Fruit fly (Drosophila melanogaster) whole organism, embryonic: ENCODE measurements around the gene MESK4.

ENCODE experiments used
- Abd-B ChIP-seq: fragments of 200-800 bp; sonication (Bioruptor generic); optimal IDR thresholded peaks from 2 replicates; lab custom pipeline; 2018; ENCODE audit warnings: missing biosample characterization, mild to moderate bottlenecking, missing genetic modification characterization, moderate library complexity
- Awh ChIP-seq: fragments of 200-800 bp; sonication (Bioruptor generic); IDR thresholded peaks from 2 replicates; pipeline ENCODE4, ENCODE4 v1.3.6; 2022; ENCODE audit warnings: missing biosample characterization, missing genetic modification characterization
- B-H1 ChIP-seq: fragments of 200-800 bp; sonication (Bioruptor generic); IDR thresholded peaks from 3 replicates; pipeline ENCODE4 v1.3.6; 2022; ENCODE audit warnings: missing biosample characterization, missing genetic modification characterization
- CG10267 ChIP-seq: fragments of 200-800 bp; sonication (Bioruptor generic); optimal IDR thresholded peaks from 2 replicates; lab custom pipeline; 2018; ENCODE audit warnings: missing biosample characterization, mild to moderate bottlenecking, missing genetic modification characterization, moderate library complexity
- CG10543 ChIP-seq: fragments of 200-800 bp; sonication (Bioruptor generic); optimal IDR thresholded peaks from 3 replicates; lab custom pipeline; 2017; ENCODE audit warnings: missing biosample characterization, mild to moderate bottlenecking, missing genetic modification characterization, moderate library complexity
- CG12744 ChIP-seq: fragments of 200-800 bp; sonication (Bioruptor generic); optimal IDR thresholded peaks from 2 replicates; lab custom pipeline; 2016; ENCODE audit warnings: missing biosample characterization, missing genetic modification characterization
- CG13775 ChIP-seq: fragments of 200-800 bp; sonication (Bioruptor generic); optimal IDR thresholded peaks from 3 replicates; lab custom pipeline; 2017; ENCODE audit warnings: missing biosample characterization, mild to moderate bottlenecking, missing genetic modification characterization
- CG14014 ChIP-seq: fragments of 200-800 bp; sonication (Bioruptor generic); IDR thresholded peaks from 2 replicates; pipeline ENCODE4 v1.3.6; 2022; ENCODE audit warnings: missing biosample characterization, missing genetic modification characterization
- CG15514 ChIP-seq: fragments of 200-800 bp; sonication (Bioruptor generic); optimal IDR thresholded peaks from 3 replicates; lab custom pipeline; 2017; ENCODE audit warnings: missing biosample characterization, missing genetic modification characterization, mild to moderate bottlenecking, moderate library complexity, missing genetic modification reagents
- CG15601 ChIP-seq: fragments of 200-800 bp; sonication (Bioruptor generic); optimal IDR thresholded peaks from 3 replicates; lab custom pipeline; 2019; ENCODE audit warnings: missing biosample characterization, mild to moderate bottlenecking, missing genetic modification characterization, moderate library complexity
- CG1603 ChIP-seq: fragments of 200-800 bp; sonication (Bioruptor generic); optimal IDR thresholded peaks from 2 replicates; lab custom pipeline; 2019; ENCODE audit warnings: missing biosample characterization, mild to moderate bottlenecking, missing genetic modification characterization, moderate library complexity
- CG17802 ChIP-seq: fragments of 200-800 bp; sonication (Bioruptor generic); optimal IDR thresholded peaks from 2 replicates; lab custom pipeline; 2018; ENCODE audit warnings: missing biosample characterization, mild to moderate bottlenecking, missing genetic modification characterization, moderate library complexity
- CG18599 ChIP-seq: fragments of 200-800 bp; sonication (Bioruptor generic); optimal IDR thresholded peaks from 3 replicates; lab custom pipeline; 2017; ENCODE audit warnings: missing biosample characterization, missing genetic modification characterization, mild to moderate bottlenecking, moderate library complexity, missing genetic modification reagents
- CG2116 ChIP-seq: fragments of 200-800 bp; sonication (Bioruptor generic); optimal IDR thresholded peaks from 3 replicates; lab custom pipeline; 2018; ENCODE audit warnings: missing biosample characterization, mild to moderate bottlenecking, missing genetic modification characterization
- CG2129 ChIP-seq: fragments of 200-800 bp; sonication (Bioruptor generic); IDR thresholded peaks from 2 replicates; pipeline ENCODE4 v1.3.6; 2022; ENCODE audit warnings: missing biosample characterization, missing genetic modification characterization; ENCODE audit not compliant: partially characterized antibody
- CG2712 ChIP-seq: fragments of 200-800 bp; optimal IDR thresholded peaks from 3 replicates; lab custom pipeline; 2019; ENCODE audit warnings: missing biosample characterization, mild to moderate bottlenecking, missing genetic modification characterization, moderate library complexity
- CG32772 ChIP-seq: fragments of 200-800 bp; sonication (Bioruptor generic); IDR thresholded peaks from 2 replicates; pipeline ENCODE4 v1.3.6; 2022; ENCODE audit warnings: missing biosample characterization, missing genetic modification characterization
- CG34422 ChIP-seq: fragments of 200-800 bp; sonication (Bioruptor generic); IDR thresholded peaks from 3 replicates; pipeline ENCODE4 v1.3.6; 2022; ENCODE audit warnings: missing biosample characterization, missing genetic modification characterization
- CG4730 ChIP-seq: fragments of 200-800 bp; sonication (Bioruptor generic); IDR thresholded peaks from 2 replicates; pipeline ENCODE4 v1.3.6; 2022; ENCODE audit warnings: missing biosample characterization, missing genetic modification characterization
- CG7556 ChIP-seq: fragments of 200-800 bp; sonication (Bioruptor generic); optimal IDR thresholded peaks from 2 replicates; lab custom pipeline; 2017; ENCODE audit warnings: missing biosample characterization, mild to moderate bottlenecking, missing genetic modification characterization
- CG7786 ChIP-seq: fragments of 200-800 bp; sonication (Bioruptor generic); optimal IDR thresholded peaks from 2 replicates; lab custom pipeline; 2016; ENCODE audit warnings: missing biosample characterization, missing genetic modification characterization
- CG7928 ChIP-seq: fragments of 200-800 bp; sonication (Bioruptor generic); optimal IDR thresholded peaks from 2 replicates; lab custom pipeline; 2017; ENCODE audit warnings: missing biosample characterization, mild to moderate bottlenecking, missing genetic modification characterization
- CrebB ChIP-seq: fragments of 200-800 bp; sonication (Bioruptor generic); optimal IDR thresholded peaks from 3 replicates; lab custom pipeline; 2018; ENCODE audit warnings: missing biosample characterization, mild to moderate bottlenecking, missing genetic modification characterization
- Dbx ChIP-seq: fragments of 200-800 bp; sonication (Bioruptor generic); IDR thresholded peaks from 3 replicates; pipeline ENCODE4 v1.3.6; 2022; ENCODE audit warnings: missing biosample characterization, missing genetic modification characterization
- Dll ChIP-seq: fragments of 200-800 bp; sonication (Bioruptor generic); IDR thresholded peaks from 4 replicates; pipeline ENCODE4 v1.3.6; 2022; ENCODE audit warnings: missing biosample characterization, missing genetic modification characterization; ENCODE audit not compliant: partially characterized antibody
- GATAe ChIP-seq: fragments of 200-800 bp; sonication (Bioruptor generic); conservative IDR thresholded peaks from 2 replicates; pipeline ENCODE4 v1.3.6; 2022; ENCODE audit warnings: missing biosample characterization, missing genetic modification characterization
- Hmr ChIP-seq: fragments of 200-800 bp; sonication (Bioruptor generic); optimal IDR thresholded peaks from 3 replicates; lab custom pipeline; 2017; ENCODE audit warnings: mild to moderate bottlenecking, missing biosample characterization, missing genetic modification reagents, missing genetic modification characterization
- Hr51 ChIP-seq, 2 experiments: fragments of 200-800 bp; sonication (Bioruptor generic); optimal IDR thresholded peaks; 2 replicates in 1 of 2; 3 replicates in 1 of 2; lab custom pipeline; 2016 to 2018; ENCODE audit warnings: missing biosample characterization in 2 of 2, missing genetic modification characterization in 2 of 2, mild to moderate bottlenecking in 1 of 2, moderate library complexity in 1 of 2
- Hr78 ChIP-seq, 2 experiments: fragments of 200-800 bp in 1 of 2; fragments of >200 bp in 1 of 2; sonication (Bioruptor generic) in 1 of 2; optimal IDR thresholded peaks; 2 replicates each; lab custom pipeline; 2017 to 2019; ENCODE audit warnings: missing biosample characterization in 2 of 2, missing genetic modification characterization in 2 of 2, mild to moderate bottlenecking in 1 of 2, moderate library complexity in 1 of 2
- MBD-R2 ChIP-seq: fragments of 200-800 bp; sonication (Bioruptor generic); IDR thresholded peaks from 2 replicates; pipeline ENCODE4 v1.3.6; 2022; ENCODE audit warnings: missing biosample characterization, missing genetic modification characterization
- Oaz ChIP-seq: fragments of 200-800 bp; sonication (Bioruptor generic); IDR thresholded peaks from 2 replicates; pipeline ENCODE4 v1.3.6; 2022; ENCODE audit warnings: missing biosample characterization, missing genetic modification characterization
- Pdp1 ChIP-seq, 2 experiments: fragments of 200-800 bp; sonication (Bioruptor generic); optimal IDR thresholded peaks; 3 replicates each; lab custom pipeline; 2016; ENCODE audit warnings: missing biosample characterization in 2 of 2, missing genetic modification characterization in 2 of 2, mild to moderate bottlenecking in 1 of 2, moderate library complexity in 1 of 2
- Spps ChIP-seq: fragments of 200-800 bp; sonication (Bioruptor generic); optimal IDR thresholded peaks from 2 replicates; lab custom pipeline; 2018; ENCODE audit warnings: missing biosample characterization, mild to moderate bottlenecking, missing genetic modification characterization
- Stat92E ChIP-seq, 3 experiments: fragments of >200 bp in 2 of 3; fragments of 200-800 bp in 1 of 3; sonication (Bioruptor generic) in 1 of 3; optimal IDR thresholded peaks; 2 replicates each; lab custom pipeline; 2017 to 2019; ENCODE audit warnings: missing biosample characterization in 3 of 3, missing genetic modification characterization in 3 of 3, mild to moderate bottlenecking in 1 of 3, moderate library complexity in 1 of 3
- ab ChIP-seq: fragments of 200-800 bp; sonication (Bioruptor generic); optimal IDR thresholded peaks from 2 replicates; lab custom pipeline; 2016; ENCODE audit warnings: missing biosample characterization, missing genetic modification characterization
- ara ChIP-seq: fragments of 200-800 bp; sonication (Bioruptor generic); IDR thresholded peaks from 2 replicates; pipeline ENCODE4 v1.3.6; 2022; ENCODE audit warnings: missing biosample characterization, missing genetic modification characterization
- ase ChIP-seq: fragments of 200-800 bp; sonication (Bioruptor generic); IDR thresholded peaks from 3 replicates; pipeline ENCODE4 v1.3.6; 2022; ENCODE audit warnings: missing biosample characterization, missing genetic modification characterization
- caup ChIP-seq: fragments of 200-800 bp; sonication (Bioruptor generic); optimal IDR thresholded peaks from 3 replicates; lab custom pipeline; 2017; ENCODE audit warnings: missing biosample characterization, mild to moderate bottlenecking, missing genetic modification characterization, moderate library complexity; ENCODE audit not compliant: severe bottlenecking
- exex ChIP-seq: fragments of 200-800 bp; sonication (Bioruptor generic); optimal IDR thresholded peaks from 4 replicates; lab custom pipeline; 2018; ENCODE audit warnings: missing biosample characterization, mild to moderate bottlenecking, missing genetic modification characterization, moderate library complexity
- hbn ChIP-seq: fragments of 200-800 bp; sonication (Bioruptor generic); IDR thresholded peaks from 2 replicates; pipeline ENCODE4 v1.3.6; 2022; ENCODE audit warnings: missing biosample characterization, missing genetic modification characterization; ENCODE audit not compliant: partially characterized antibody
- lab ChIP-seq: fragments of 200-800 bp; sonication (Bioruptor generic); optimal IDR thresholded peaks from 3 replicates; lab custom pipeline; 2017; ENCODE audit warnings: missing biosample characterization, missing genetic modification characterization, mild to moderate bottlenecking, moderate library complexity, missing genetic modification reagents
- luna ChIP-seq: fragments of 200-800 bp; sonication (Bioruptor generic); optimal IDR thresholded peaks from 2 replicates; lab custom pipeline; 2016; ENCODE audit warnings: missing biosample characterization, missing genetic modification characterization
- mirr ChIP-seq: fragments of 200-800 bp; sonication (Bioruptor generic); optimal IDR thresholded peaks from 3 replicates; lab custom pipeline; 2018; ENCODE audit warnings: missing biosample characterization, mild to moderate bottlenecking, missing genetic modification characterization
- nerfin-2 ChIP-seq: fragments of 200-800 bp; sonication (Bioruptor generic); IDR thresholded peaks from 2 replicates; pipeline ENCODE4 v1.3.6; 2022; ENCODE audit warnings: missing biosample characterization, missing genetic modification characterization; ENCODE audit not compliant: partially characterized antibody
- phol ChIP-seq: fragments of 200-800 bp; sonication (Bioruptor generic); optimal IDR thresholded peaks from 3 replicates; lab custom pipeline; 2018; ENCODE audit warnings: missing biosample characterization, mild to moderate bottlenecking, missing genetic modification characterization, moderate library complexity
- sd ChIP-seq: fragments of 200-800 bp; sonication (Bioruptor generic); optimal IDR thresholded peaks from 3 replicates; lab custom pipeline; 2018; ENCODE audit warnings: missing biosample characterization, mild to moderate bottlenecking, missing genetic modification characterization, moderate library complexity
- toy ChIP-seq: fragments of 200-800 bp; sonication (Bioruptor generic); IDR thresholded peaks from 2 replicates; pipeline ENCODE4 v1.3.6; 2022; ENCODE audit warnings: missing biosample characterization, missing genetic modification characterization
- zen2 ChIP-seq: fragments of 200-800 bp; sonication (Bioruptor generic); IDR thresholded peaks from 3 replicates; pipeline ENCODE4 v1.3.6; 2022; ENCODE audit warnings: missing biosample characterization, missing genetic modification characterization; ENCODE audit not compliant: partially characterized antibody

Gene MESK4

dm6 chr3R:17007336-17007735 lies 18.7 kb downstream of the MESK4 start (continued):
- TF ChIP-seq CG4730 (no peak), CrebB (tag; lab: Kevin White, UChicago) (peak; percentile 22), Oaz (GFP tag; lab: Robert Waterston, UW) (no peak), CG2129 (no peak), nerfin-2 (GFP tag; lab: Robert Waterston, UW) (no peak), Abd-B (no peak), Stat92E (GFP tag; optimal IDR thresholded peaks at IDR 0.05; lab: Kevin White, UChicago) (no peak), CG2116 (GFP tag; lab: Kevin White, UChicago) (no peak), ab (GFP tag; lab: Kevin White, UChicago) (no peak), CG13775 (no peak), toy (GFP tag; lab: Robert Waterston, UW) (no peak), GATAe (GFP tag; lab: Robert Waterston, UW) (no peak), Hr51 (GFP tag; optimal IDR thresholded peaks at IDR 0.05; lab: Kevin White, UChicago) (no peak), ara (GFP tag; lab: Robert Waterston, UW) (no peak), phol (no peak), Awh (GFP tag; lab: Robert Waterston, UW) (no peak), CG2712 (tag; lab: Kevin White, UChicago) (no peak), Hmr (no peak), CG7556 (GFP tag; lab: Kevin White, UChicago) (no peak), caup (GFP tag; lab: Kevin White, UChicago) (no peak), CG7786 (no peak), CG15514 (GFP tag; lab: Kevin White, UChicago) (no peak), CG7928 (GFP tag; lab: Kevin White, UChicago) (no peak), CG32772 (GFP tag; lab: Robert Waterston, UW) (no peak), CG17802 (no peak), hbn (GFP tag; lab: Robert Waterston, UW) (no peak), CG15601 (no peak)
- TF ChIP-seq, all 482 proteins: peak for 30

DNA sequence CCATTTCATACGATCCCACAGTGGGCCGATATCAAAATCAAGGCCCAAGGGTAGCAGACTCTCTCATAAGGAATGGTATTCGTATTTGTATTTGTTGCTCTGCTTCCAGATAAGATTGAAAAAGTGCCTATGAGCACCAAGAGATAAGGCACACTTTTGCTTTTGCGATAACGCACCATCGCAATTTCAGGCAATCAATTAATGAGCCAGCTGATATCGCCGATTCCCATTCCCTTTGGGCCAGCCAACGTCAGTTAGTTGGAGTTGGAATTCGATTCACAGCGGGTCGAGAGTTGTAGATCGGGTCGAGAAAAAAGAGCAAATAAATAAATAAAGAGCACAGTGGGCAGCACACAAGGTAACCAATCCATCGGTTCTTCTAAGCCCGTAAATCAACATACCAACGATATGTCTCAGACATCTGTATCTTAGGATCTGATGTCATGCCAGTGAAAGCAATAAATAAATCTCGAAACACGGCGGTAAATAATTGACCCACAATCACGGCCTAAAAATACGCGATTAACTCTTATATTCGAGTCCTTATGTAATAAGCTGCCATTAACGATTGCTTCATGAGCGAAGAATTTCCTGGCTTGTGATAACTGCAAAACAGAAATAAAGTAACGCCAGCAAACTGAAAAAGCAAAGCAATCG lies 19.5 kb downstream of the MESK4 start, which contains the start of gene CG8907:
CG8907 (plus strand) TSS at position 252 of the 657 bp plus-strand sequence.
- TF ChIP-seq CG7786 (no peak), lab (GFP tag; lab: Kevin White, UChicago) (peak; percentile 74), Dll (GFP tag; lab: Robert Waterston, UW) (no peak), sd (peak; percentile 81), CG18599 (peak; percentile 11), ase (GFP tag; lab: Robert Waterston, UW) (no peak), B-H1 (GFP tag; lab: Robert Waterston, UW) (no peak), CG12744 (no peak), Hr78 (GFP tag; optimal IDR thresholded peaks at IDR 0.05; lab: Kevin White, UChicago) (peak in 1 of 2 experiments; percentile 39), MBD-R2 (GFP tag; lab: Robert Waterston, UW) (peak; percentile 12; the same call in 1 of the 2 replicates), CG10543 (GFP tag; lab: Kevin White, UChicago) (peak; percentile 39), CG14014 (GFP tag; lab: Robert Waterston, UW) (no peak), exex (peak; percentile 98), GATAe (GFP tag; lab: Robert Waterston, UW) (peak; percentile 96), zen2 (GFP tag; lab: Robert Waterston, UW) (no peak), CG34422 (no peak), Pdp1 (GFP tag; optimal IDR thresholded peaks at IDR 0.05; lab: Kevin White, UChicago) (peak in 1 of 2 experiments; percentile 75), luna (GFP tag; lab: Kevin White, UChicago) (no peak), CG10267 (tag; lab: Kevin White, UChicago) (no peak), Spps (tag; lab: Kevin White, UChicago) (no peak), CG1603 (tag; lab: Kevin White, UChicago) (no peak), Dbx (GFP tag; lab: Robert Waterston, UW) (peak; percentile 27; the same call in 1 of the 3 replicates), mirr (GFP tag; lab: Kevin White, UChicago) (peak; percentile 65)
